Worm (Caenorhabditis elegans): ENCODE measurements around the gene zipt-17.

- TF ChIP-seq F55B11.4 (tag; optimal IDR thresholded peaks at IDR 0.05; ENCODE audit: borderline replicate concordance, insufficient read depth) (no peak), unc-62 (GFP tag; optimal IDR thresholded peaks at IDR 0.05) (no peak), lin-40 (tag; optimal IDR thresholded peaks at IDR 0.05) (no peak), snpc-4 (GFP tag; optimal IDR thresholded peaks at IDR 0.05) (no peak), snpc-4 (tag; optimal IDR thresholded peaks at IDR 0.05) (no peak), unc-130 (GFP tag; optimal IDR thresholded peaks at IDR 0.05) (no peak), bed-2 (GFP tag; IDR thresholded peaks at IDR 0.05) (no peak), chd-7 (tag; optimal IDR thresholded peaks at IDR 0.05) (no peak), ztf-28 (GFP tag; IDR thresholded peaks at IDR 0.05) (no peak), ZK185.1 (tag; optimal IDR thresholded peaks at IDR 0.05; ENCODE audit: poor library complexity, severe bottlenecking) (no peak), ets-4 (GFP tag; optimal IDR thresholded peaks at IDR 0.05) (no peak)
Observed at ce11 chrIV:17376127-17376526, 8.9 kb upstream of the zipt-17 start, which contains the start of gene haf-1.
